Fruit fly (Drosophila melanogaster) whole organism, embryonic: Measurements from ENCODE around the gene CG44000.
A peak's percentile ranks its signal among the peaks of the same experiment; 100 is the strongest.

Experiments
- B-H2 ChIP-seq: fragments of 200-800 bp; sonication (Bioruptor generic); optimal IDR thresholded peaks from 2 replicates; lab custom pipeline; 2018; ENCODE audit warnings: missing biosample characterization, mild to moderate bottlenecking, missing genetic modification characterization
- BtbVII ChIP-seq: fragments of 200-800 bp; sonication (Bioruptor generic); optimal IDR thresholded peaks from 3 replicates; lab custom pipeline; 2017; ENCODE audit warnings: missing biosample characterization, mild to moderate bottlenecking, missing genetic modification characterization
- Bteb2 ChIP-seq: fragments of 200-800 bp; sonication (Bioruptor generic); optimal IDR thresholded peaks from 2 replicates; lab custom pipeline; 2016; ENCODE audit warnings: missing biosample characterization, missing genetic modification characterization
- CG1024 ChIP-seq: fragments of 200-800 bp; sonication (Bioruptor generic); IDR thresholded peaks from 2 replicates; pipeline ENCODE4 v1.3.6; 2022; ENCODE audit warnings: missing biosample characterization, missing genetic modification characterization
- CG10366 ChIP-seq: fragments of 200-800 bp; sonication (Bioruptor generic); IDR thresholded peaks from 2 replicates; pipeline ENCODE4 v1.3.6; 2022; ENCODE audit warnings: missing biosample characterization, missing genetic modification characterization
- CG11504 ChIP-seq: fragments of 200-800 bp; sonication (Bioruptor generic); optimal IDR thresholded peaks from 3 replicates; lab custom pipeline; 2019; ENCODE audit warnings: missing biosample characterization, mild to moderate bottlenecking, missing genetic modification characterization, moderate library complexity
- CG12236 ChIP-seq: fragments of 200-800 bp; sonication (Bioruptor generic); optimal IDR thresholded peaks from 2 replicates; lab custom pipeline; 2016; ENCODE audit warnings: missing biosample characterization, missing genetic modification characterization
- CG12299 ChIP-seq: fragments of 200-800 bp; sonication (Bioruptor generic); optimal IDR thresholded peaks from 2 replicates; lab custom pipeline; 2018; ENCODE audit warnings: missing biosample characterization, mild to moderate bottlenecking, missing genetic modification characterization
- CG12769 ChIP-seq: fragments of 200-800 bp; sonication (Bioruptor generic); optimal IDR thresholded peaks from 2 replicates; lab custom pipeline; 2019; ENCODE audit warnings: missing biosample characterization, mild to moderate bottlenecking, missing genetic modification characterization, moderate library complexity
- CG14441 ChIP-seq: fragments of 200-800 bp; sonication (Bioruptor generic); IDR thresholded peaks from 2 replicates; pipeline ENCODE4 v1.3.6; 2022; ENCODE audit warnings: missing biosample characterization, missing genetic modification characterization
- CG18262 ChIP-seq: fragments of 200-800 bp; optimal IDR thresholded peaks from 3 replicates; lab custom pipeline; 2019; ENCODE audit warnings: missing biosample characterization, mild to moderate bottlenecking, missing genetic modification characterization, moderate library complexity
- CG18619 ChIP-seq: fragments of 200-800 bp; sonication (Bioruptor generic); optimal IDR thresholded peaks from 3 replicates; lab custom pipeline; 2017; ENCODE audit warnings: missing biosample characterization, mild to moderate bottlenecking, missing genetic modification characterization
- CG2875 ChIP-seq: fragments of 200-800 bp; sonication (Bioruptor generic); optimal IDR thresholded peaks from 2 replicates; lab custom pipeline; 2017; ENCODE audit warnings: missing biosample characterization, mild to moderate bottlenecking, missing genetic modification characterization, missing genetic modification reagents
- CG4282 ChIP-seq: fragments of 200-800 bp; sonication (Bioruptor generic); optimal IDR thresholded peaks from 2 replicates; lab custom pipeline; 2016; ENCODE audit warnings: missing biosample characterization, missing genetic modification characterization
- CG6272 ChIP-seq: fragments of 200-800 bp; sonication (Bioruptor generic); IDR thresholded peaks from 2 replicates; pipeline ENCODE4 v1.3.6; 2022; ENCODE audit warnings: missing biosample characterization, missing genetic modification characterization
- CG6813 ChIP-seq: fragments of 200-800 bp; sonication (Bioruptor generic); optimal IDR thresholded peaks from 2 replicates; lab custom pipeline; 2017; ENCODE audit warnings: missing biosample characterization, missing genetic modification characterization, mild to moderate bottlenecking, moderate library complexity, missing genetic modification reagents
- CG9437 ChIP-seq: fragments of 200-800 bp; sonication (Bioruptor generic); optimal IDR thresholded peaks from 2 replicates; lab custom pipeline; 2018; ENCODE audit warnings: missing biosample characterization, mild to moderate bottlenecking, missing genetic modification characterization
- CG9797 ChIP-seq: fragments of 200-800 bp; sonication (Bioruptor generic); optimal IDR thresholded peaks from 3 replicates; lab custom pipeline; 2018; ENCODE audit warnings: missing biosample characterization, mild to moderate bottlenecking, missing genetic modification characterization
- CG9817 ChIP-seq: fragments of 200-800 bp; sonication (Bioruptor generic); optimal IDR thresholded peaks from 2 replicates; lab custom pipeline; 2018; ENCODE audit warnings: missing biosample characterization, mild to moderate bottlenecking, missing genetic modification characterization, moderate library complexity
- CoRest ChIP-seq: fragments of 200-800 bp; sonication (Bioruptor generic); optimal IDR thresholded peaks from 3 replicates; lab custom pipeline; 2018; ENCODE audit warnings: missing biosample characterization, mild to moderate bottlenecking, missing genetic modification characterization, moderate library complexity
- HmgD ChIP-seq: fragments of 200-800 bp; sonication (Bioruptor generic); optimal IDR thresholded peaks from 3 replicates; lab custom pipeline; 2016; ENCODE audit warnings: missing biosample characterization, missing genetic modification characterization
- Hmr ChIP-seq: fragments of 200-800 bp; sonication (Bioruptor generic); optimal IDR thresholded peaks from 3 replicates; lab custom pipeline; 2017; ENCODE audit warnings: mild to moderate bottlenecking, missing biosample characterization, missing genetic modification reagents, missing genetic modification characterization
- Max ChIP-seq: fragments of 200-800 bp; sonication (Bioruptor generic); optimal IDR thresholded peaks from 2 replicates; lab custom pipeline; 2016; ENCODE audit warnings: missing biosample characterization, mild to moderate bottlenecking, missing genetic modification characterization
- Nf-YC ChIP-seq: fragments of 200-800 bp; optimal IDR thresholded peaks from 3 replicates; lab custom pipeline; 2019; ENCODE audit warnings: missing biosample characterization, mild to moderate bottlenecking, missing genetic modification characterization, moderate library complexity
- Pdp1 ChIP-seq, 2 experiments: fragments of 200-800 bp; sonication (Bioruptor generic); optimal IDR thresholded peaks; 3 replicates each; lab custom pipeline; 2016; ENCODE audit warnings: missing biosample characterization in 2 of 2, missing genetic modification characterization in 2 of 2, mild to moderate bottlenecking in 1 of 2, moderate library complexity in 1 of 2
- Side ChIP-seq: fragments of 200-800 bp; sonication (Bioruptor generic); optimal IDR thresholded peaks from 2 replicates; lab custom pipeline; 2016; ENCODE audit warnings: missing biosample characterization, missing genetic modification characterization
- Xbp1 ChIP-seq: fragments of 200-800 bp; sonication (Bioruptor generic); optimal IDR thresholded peaks from 3 replicates; lab custom pipeline; 2016; ENCODE audit warnings: missing biosample characterization, mild to moderate bottlenecking, missing genetic modification characterization
- YL-1 ChIP-seq: fragments of 200-800 bp; sonication (Bioruptor generic); optimal IDR thresholded peaks from 3 replicates; lab custom pipeline; 2017; ENCODE audit warnings: missing biosample characterization, mild to moderate bottlenecking, missing genetic modification characterization
- amos ChIP-seq: fragments of 200-800 bp; sonication (Bioruptor generic); IDR thresholded peaks from 2 replicates; pipeline ENCODE4 v1.3.6; 2022; ENCODE audit warnings: missing biosample characterization, missing genetic modification characterization; ENCODE audit not compliant: partially characterized antibody
- btn ChIP-seq: fragments of 200-800 bp; sonication (Bioruptor generic); optimal IDR thresholded peaks from 2 replicates; lab custom pipeline; 2016; ENCODE audit warnings: missing biosample characterization, missing genetic modification characterization
- cad ChIP-seq: fragments of >200 bp; optimal IDR thresholded peaks from 2 replicates; lab custom pipeline; 2017; ENCODE audit warnings: missing biosample characterization, missing genetic modification characterization
- chinmo ChIP-seq: fragments of 200-800 bp; sonication (Bioruptor generic); IDR thresholded peaks from 4 replicates; pipeline ENCODE4 v1.3.6; 2022; ENCODE audit warnings: missing biosample characterization, missing genetic modification characterization; ENCODE audit not compliant: partially characterized antibody
- crol ChIP-seq: fragments of 200-800 bp; sonication (Bioruptor generic); IDR thresholded peaks from 2 replicates; pipeline ENCODE4 v1.3.6; 2022; ENCODE audit warnings: missing biosample characterization, missing genetic modification characterization
- ewg ChIP-seq: fragments of 200-800 bp; sonication (Bioruptor generic); optimal IDR thresholded peaks from 3 replicates; lab custom pipeline; 2017; ENCODE audit warnings: mild to moderate bottlenecking, missing biosample characterization, missing genetic modification reagents, missing genetic modification characterization
- eyg ChIP-seq: fragments of 200-800 bp; sonication (Bioruptor generic); optimal IDR thresholded peaks from 3 replicates; lab custom pipeline; 2016; ENCODE audit warnings: missing biosample characterization, missing genetic modification characterization
- lov ChIP-seq, 2 experiments: fragments of 200-800 bp in 1 of 2; fragments of >200 bp in 1 of 2; sonication (Bioruptor generic) in 1 of 2; IDR thresholded peaks in 1 of 2; optimal IDR thresholded peaks in 1 of 2; 2 replicates in 1 of 2; 3 replicates in 1 of 2; pipeline versions ENCODE4 v1.3.6 to Lab custom; 2017 to 2022; ENCODE audit warnings: missing biosample characterization in 1 of 2, missing genetic modification characterization in 1 of 2
- pan ChIP-seq, 4 experiments: fragments of >200 bp in 3 of 4; fragments of 200-800 bp in 1 of 4; sonication (Bioruptor generic) in 1 of 4; optimal IDR thresholded peaks in 3 of 4; IDR thresholded peaks in 1 of 4; 2 replicates each; pipeline versions ENCODE4 v1.3.6 to Lab custom; 2017 to 2022; ENCODE audit warnings: missing biosample characterization in 2 of 4, missing genetic modification characterization in 2 of 4, mixed read lengths in 1 of 4
- phol ChIP-seq: fragments of 200-800 bp; sonication (Bioruptor generic); optimal IDR thresholded peaks from 3 replicates; lab custom pipeline; 2018; ENCODE audit warnings: missing biosample characterization, mild to moderate bottlenecking, missing genetic modification characterization, moderate library complexity
- pnt ChIP-seq: fragments of 200-800 bp; sonication (Bioruptor generic); optimal IDR thresholded peaks from 3 replicates; lab custom pipeline; 2016; ENCODE audit warnings: missing biosample characterization, missing genetic modification characterization
- pros ChIP-seq: fragments of 200-800 bp; sonication (Bioruptor generic); optimal IDR thresholded peaks from 3 replicates; lab custom pipeline; 2019; ENCODE audit warnings: missing biosample characterization, mild to moderate bottlenecking, missing genetic modification characterization, moderate library complexity
- sens ChIP-seq: fragments of 200-800 bp; sonication (Bioruptor generic); peaks from one replicate; lab custom pipeline; 2016; ENCODE audit warnings: missing biosample characterization, missing genetic modification characterization
- sima ChIP-seq: fragments of 200-800 bp; sonication (Bioruptor generic); optimal IDR thresholded peaks from 2 replicates; lab custom pipeline; 2016; ENCODE audit warnings: missing biosample characterization, missing genetic modification characterization
- sisA ChIP-seq: fragments of 200-800 bp; sonication (Bioruptor generic); IDR thresholded peaks from 2 replicates; pipeline ENCODE4 v1.3.6; 2022; ENCODE audit warnings: missing biosample characterization, missing genetic modification characterization
- sna ChIP-seq: fragments of 200-800 bp; sonication (Bioruptor generic); IDR thresholded peaks from 2 replicates; pipeline ENCODE4 v1.3.6; 2022; ENCODE audit warnings: missing biosample characterization, missing genetic modification characterization; ENCODE audit not compliant: partially characterized antibody
- ssp ChIP-seq: fragments of 200-800 bp; sonication (Bioruptor generic); IDR thresholded peaks from 2 replicates; pipeline ENCODE4 v1.3.6; 2022; ENCODE audit warnings: missing biosample characterization, missing genetic modification characterization
- sug ChIP-seq: fragments of 200-800 bp; optimal IDR thresholded peaks from 2 replicates; lab custom pipeline; 2019; ENCODE audit warnings: missing biosample characterization, mild to moderate bottlenecking, missing genetic modification characterization, moderate library complexity
- tll ChIP-seq, 2 experiments: fragments of 200-800 bp in 1 of 2; fragments of >200 bp in 1 of 2; sonication (Bioruptor generic) in 1 of 2; optimal IDR thresholded peaks; 2 replicates each; lab custom pipeline; 2017 to 2019; ENCODE audit warnings: missing biosample characterization in 2 of 2, missing genetic modification characterization in 2 of 2, mild to moderate bottlenecking in 1 of 2, moderate library complexity in 1 of 2
- tx ChIP-seq: fragments of 200-800 bp; sonication (Bioruptor generic); optimal IDR thresholded peaks from 2 replicates; lab custom pipeline; 2016; ENCODE audit warnings: missing biosample characterization, missing genetic modification characterization
- zf30C ChIP-seq: fragments of 200-800 bp; sonication (Bioruptor generic); optimal IDR thresholded peaks from 3 replicates; lab custom pipeline; 2018; ENCODE audit warnings: missing biosample characterization, mild to moderate bottlenecking, missing genetic modification characterization

CG44000 gene

dm6 chr2L:5043043-5043442, at the start of gene CG44000, which contains the start of the genes CG33995 and CG44001 (continued):
- TF ChIP-seq CG9817 (tag; lab: Kevin White, UChicago): peak; percentile 52
- peak; percentile 16 for TF ChIP-seq Nf-YC (tag; lab: Kevin White, UChicago)
- TF ChIP-seq CG10366 (GFP tag; lab: Robert Waterston, UW): peak; percentile 32
- TF ChIP-seq HmgD (GFP tag; lab: Kevin White, UChicago): peak; percentile 36
- peak; percentile 4 for TF ChIP-seq btn
- peak; percentile 22; the same call in 1 of the 2 replicates for TF ChIP-seq sisA (GFP tag; lab: Robert Waterston, UW)
- peak; percentile 4 for TF ChIP-seq CG12299 (tag; lab: Kevin White, UChicago)
- no peak for TF ChIP-seq CG6272
- TF ChIP-seq CG12236: no peak
- peak; percentile 33 for TF ChIP-seq tx (GFP tag; lab: Kevin White, UChicago)
- TF ChIP-seq CG4282 (GFP tag; lab: Kevin White, UChicago): no peak
- TF ChIP-seq CG14441 (GFP tag; lab: Robert Waterston, UW): peak; percentile 25; the same call in 1 of the 2 replicates
- no peak for TF ChIP-seq zf30C (GFP tag; lab: Kevin White, UChicago)
- TF ChIP-seq cad (GFP tag; lab: Kevin White, UChicago): no peak
- TF ChIP-seq pan (optimal IDR thresholded peaks at IDR 0.05; lab: Kevin White, UChicago): no peak
- TF ChIP-seq pan (GFP tag; optimal IDR thresholded peaks at IDR 0.05 in 1 of 2, IDR thresholded peaks at IDR 0.05 in 1 of 2): peak in 1 of 2 experiments; percentile 22
- 0 out of 2 replicates have a peak, but pooled peaks have one; percentile 4 for TF ChIP-seq sna (GFP tag; lab: Robert Waterston, UW)
- TF ChIP-seq pros (GFP tag; lab: Kevin White, UChicago): no peak
- peak; percentile 79 for TF ChIP-seq B-H2 (GFP tag; lab: Kevin White, UChicago)
- TF ChIP-seq Hmr (GFP tag; lab: Kevin White, UChicago): peak; percentile 69
- peak; percentile 96 for TF ChIP-seq YL-1
- TF ChIP-seq Max (GFP tag; lab: Kevin White, UChicago): peak; percentile 50
- TF ChIP-seq CG1024: peak; percentile 49; the same call in 1 of the 2 replicates
- peak; percentile 59 for TF ChIP-seq Xbp1 (GFP tag; lab: Kevin White, UChicago)
- TF ChIP-seq amos (GFP tag; lab: Robert Waterston, UW): peak; percentile 43; the same call in 1 of the 2 replicates
- no peak for TF ChIP-seq CG6813 (GFP tag; lab: Kevin White, UChicago)
- TF ChIP-seq tll (GFP tag; optimal IDR thresholded peaks at IDR 0.05; lab: Kevin White, UChicago): no peak
- no peak for TF ChIP-seq crol
- TF ChIP-seq phol: peak; percentile 66
- TF ChIP-seq sug: peak; percentile 33
- peak; percentile 51 for TF ChIP-seq CoRest (tag; lab: Kevin White, UChicago)
- peak; percentile 52 for TF ChIP-seq CG11504 (tag; lab: Kevin White, UChicago)
- no peak for TF ChIP-seq lov (optimal IDR thresholded peaks at IDR 0.05; lab: Kevin White, UChicago)
- TF ChIP-seq lov (GFP tag; IDR thresholded peaks at IDR 0.05; lab: Robert Waterston, UW): no peak
- no peak for TF ChIP-seq BtbVII
- peak; percentile 13 for TF ChIP-seq CG18619 (GFP tag; lab: Kevin White, UChicago)
- TF ChIP-seq sens: peak; percentile 93
- peak; percentile 58 for TF ChIP-seq Side (GFP tag; lab: Kevin White, UChicago)
- TF ChIP-seq CG9797: peak; percentile 88
- TF ChIP-seq Bteb2: peak; percentile 8
- peak; percentile 17; the same call in 1 of the 2 replicates for TF ChIP-seq ssp
- peak; percentile 16 for TF ChIP-seq eyg (GFP tag; lab: Kevin White, UChicago)
- peak; percentile 23 to 76 for TF ChIP-seq Pdp1 (GFP tag; optimal IDR thresholded peaks at IDR 0.05; lab: Kevin White, UChicago)
- no peak for TF ChIP-seq CG2875 (GFP tag; lab: Kevin White, UChicago)
- TF ChIP-seq CG9437 (GFP tag; lab: Kevin White, UChicago): peak; percentile 24
- TF ChIP-seq CG18262 (tag; lab: Kevin White, UChicago): no peak
- TF ChIP-seq CG12769 (tag; lab: Kevin White, UChicago): peak; percentile 61
- peak; percentile 30 for TF ChIP-seq ewg (GFP tag; lab: Kevin White, UChicago)
- TF ChIP-seq chinmo: no peak
- TF ChIP-seq pnt (GFP tag; lab: Kevin White, UChicago): peak; percentile 28
- TF ChIP-seq sima (GFP tag; lab: Kevin White, UChicago): no peak
